Fruit fly (Drosophila melanogaster) whole organism, embryonic: Measurements from ENCODE around the gene BORCS6.

Experiments
- CG10462 ChIP-seq: fragments of 200-800 bp; sonication (Bioruptor generic); optimal IDR thresholded peaks from 2 replicates; lab custom pipeline; 2016; ENCODE audit warnings: missing biosample characterization, missing genetic modification characterization
- CG11085 ChIP-seq: fragments of 200-800 bp; sonication (Bioruptor generic); IDR thresholded peaks from 2 replicates; pipeline ENCODE4 v1.3.6; 2022; ENCODE audit warnings: missing biosample characterization, missing genetic modification characterization
- CG11504 ChIP-seq: fragments of 200-800 bp; sonication (Bioruptor generic); optimal IDR thresholded peaks from 3 replicates; lab custom pipeline; 2019; ENCODE audit warnings: missing biosample characterization, mild to moderate bottlenecking, missing genetic modification characterization, moderate library complexity
- CG12219 ChIP-seq: fragments of 200-800 bp; sonication (Bioruptor generic); optimal IDR thresholded peaks from 3 replicates; lab custom pipeline; 2018; ENCODE audit warnings: missing biosample characterization, mild to moderate bottlenecking, missing genetic modification characterization
- CG13424 ChIP-seq: fragments of 200-800 bp; sonication (Bioruptor generic); optimal IDR thresholded peaks from 2 replicates; lab custom pipeline; 2019; ENCODE audit warnings: missing biosample characterization, mild to moderate bottlenecking, missing genetic modification characterization, moderate library complexity
- CG17385 ChIP-seq: fragments of 200-800 bp; sonication (Bioruptor generic); optimal IDR thresholded peaks from 3 replicates; lab custom pipeline; 2018; ENCODE audit warnings: missing biosample characterization, mild to moderate bottlenecking, missing genetic modification characterization
- CG17568 ChIP-seq: fragments of 200-800 bp; sonication (Bioruptor generic); optimal IDR thresholded peaks from 2 replicates; lab custom pipeline; 2018; ENCODE audit warnings: missing biosample characterization, mild to moderate bottlenecking, missing genetic modification characterization, moderate library complexity
- CG18011 ChIP-seq: fragments of 200-800 bp; sonication (Bioruptor generic); optimal IDR thresholded peaks from 2 replicates; lab custom pipeline; 2017; ENCODE audit warnings: missing biosample characterization, missing genetic modification characterization, mild to moderate bottlenecking, moderate library complexity, missing genotype
- CG18476 ChIP-seq: fragments of 200-800 bp; sonication (Bioruptor generic); optimal IDR thresholded peaks from 2 replicates; lab custom pipeline; 2016; ENCODE audit warnings: missing biosample characterization, mild to moderate bottlenecking, missing genetic modification characterization
- CG30403 ChIP-seq: fragments of 200-800 bp; sonication (Bioruptor generic); optimal IDR thresholded peaks from 3 replicates; lab custom pipeline; 2016; ENCODE audit warnings: missing biosample characterization, missing genetic modification characterization
- CG5180 ChIP-seq: fragments of 200-800 bp; sonication (Bioruptor generic); optimal IDR thresholded peaks from 3 replicates; lab custom pipeline; 2017; ENCODE audit warnings: missing biosample characterization, missing genetic modification characterization, mild to moderate bottlenecking, moderate library complexity, missing genetic modification reagents
- CG6272 ChIP-seq: fragments of 200-800 bp; sonication (Bioruptor generic); IDR thresholded peaks from 2 replicates; pipeline ENCODE4 v1.3.6; 2022; ENCODE audit warnings: missing biosample characterization, missing genetic modification characterization
- CG6813 ChIP-seq: fragments of 200-800 bp; sonication (Bioruptor generic); optimal IDR thresholded peaks from 2 replicates; lab custom pipeline; 2017; ENCODE audit warnings: missing biosample characterization, missing genetic modification characterization, mild to moderate bottlenecking, moderate library complexity, missing genetic modification reagents
- CG7786 ChIP-seq: fragments of 200-800 bp; sonication (Bioruptor generic); optimal IDR thresholded peaks from 2 replicates; lab custom pipeline; 2016; ENCODE audit warnings: missing biosample characterization, missing genetic modification characterization
- CG8388 ChIP-seq: fragments of 200-800 bp; sonication (Bioruptor generic); optimal IDR thresholded peaks from 2 replicates; lab custom pipeline; 2019; ENCODE audit warnings: missing biosample characterization, mild to moderate bottlenecking, missing genetic modification characterization, moderate library complexity
- CHES-1-like ChIP-seq: fragments of 200-800 bp; sonication (Bioruptor generic); optimal IDR thresholded peaks from 2 replicates; lab custom pipeline; 2016; ENCODE audit warnings: missing biosample characterization, missing genetic modification characterization
- Hey ChIP-seq: fragments of 200-800 bp; sonication (Bioruptor generic); optimal IDR thresholded peaks from 3 replicates; lab custom pipeline; 2018; ENCODE audit warnings: missing biosample characterization, mild to moderate bottlenecking, missing genetic modification characterization
- Hr51 ChIP-seq, 2 experiments: fragments of 200-800 bp; sonication (Bioruptor generic); optimal IDR thresholded peaks; 2 replicates in 1 of 2; 3 replicates in 1 of 2; lab custom pipeline; 2016 to 2018; ENCODE audit warnings: missing biosample characterization in 2 of 2, missing genetic modification characterization in 2 of 2, mild to moderate bottlenecking in 1 of 2, moderate library complexity in 1 of 2
- Lpt ChIP-seq: fragments of >200 bp; optimal IDR thresholded peaks from 2 replicates; lab custom pipeline; 2018; ENCODE audit warnings: missing biosample characterization, missing genetic modification characterization
- Spps ChIP-seq: fragments of 200-800 bp; sonication (Bioruptor generic); optimal IDR thresholded peaks from 2 replicates; lab custom pipeline; 2018; ENCODE audit warnings: missing biosample characterization, mild to moderate bottlenecking, missing genetic modification characterization
- Ssrp ChIP-seq: fragments of 200-800 bp; sonication (Bioruptor generic); optimal IDR thresholded peaks from 2 replicates; lab custom pipeline; 2018; ENCODE audit warnings: missing biosample characterization, mild to moderate bottlenecking, missing genetic modification characterization, moderate library complexity
- Usf ChIP-seq: fragments of 200-800 bp; sonication (Bioruptor generic); optimal IDR thresholded peaks from 2 replicates; lab custom pipeline; 2017; ENCODE audit warnings: missing genotype, missing biosample characterization, missing genetic modification characterization
- YL-1 ChIP-seq: fragments of 200-800 bp; sonication (Bioruptor generic); optimal IDR thresholded peaks from 3 replicates; lab custom pipeline; 2017; ENCODE audit warnings: missing biosample characterization, mild to moderate bottlenecking, missing genetic modification characterization
- ab ChIP-seq: fragments of 200-800 bp; sonication (Bioruptor generic); optimal IDR thresholded peaks from 2 replicates; lab custom pipeline; 2016; ENCODE audit warnings: missing biosample characterization, missing genetic modification characterization
- ase ChIP-seq: fragments of 200-800 bp; sonication (Bioruptor generic); IDR thresholded peaks from 3 replicates; pipeline ENCODE4 v1.3.6; 2022; ENCODE audit warnings: missing biosample characterization, missing genetic modification characterization
- az2 ChIP-seq: fragments of 200-800 bp; sonication (Bioruptor generic); optimal IDR thresholded peaks from 3 replicates; lab custom pipeline; 2016; ENCODE audit warnings: missing biosample characterization, missing genetic modification characterization
- bab2 ChIP-seq: fragments of 200-800 bp; sonication (Bioruptor generic); optimal IDR thresholded peaks from 2 replicates; lab custom pipeline; 2016; ENCODE audit warnings: missing biosample characterization, missing genetic modification characterization
- bowl ChIP-seq: fragments of 200-800 bp; sonication (Bioruptor generic); IDR thresholded peaks from 2 replicates; pipeline ENCODE4 v1.3.6; 2022; ENCODE audit warnings: missing biosample characterization, missing genetic modification characterization
- br ChIP-seq: fragments of >200 bp; optimal IDR thresholded peaks from 2 replicates; lab custom pipeline; 2017
- bsh ChIP-seq, 2 experiments: fragments of 200-800 bp; sonication (Bioruptor generic); optimal IDR thresholded peaks; 2 replicates each; lab custom pipeline; 2017 to 2018; ENCODE audit warnings: mild to moderate bottlenecking in 2 of 2, missing biosample characterization in 2 of 2, missing genetic modification characterization in 2 of 2, moderate library complexity in 1 of 2
- crol ChIP-seq: fragments of 200-800 bp; sonication (Bioruptor generic); IDR thresholded peaks from 2 replicates; pipeline ENCODE4 v1.3.6; 2022; ENCODE audit warnings: missing biosample characterization, missing genetic modification characterization
- crp ChIP-seq, 2 experiments: fragments of 200-800 bp; sonication (Bioruptor generic); optimal IDR thresholded peaks; 2 replicates in 1 of 2; 3 replicates in 1 of 2; lab custom pipeline; 2017; ENCODE audit warnings: missing biosample characterization in 2 of 2, missing genetic modification characterization in 2 of 2, mild to moderate bottlenecking in 1 of 2, moderate library complexity in 1 of 2
- ewg ChIP-seq: fragments of 200-800 bp; sonication (Bioruptor generic); optimal IDR thresholded peaks from 3 replicates; lab custom pipeline; 2017; ENCODE audit warnings: mild to moderate bottlenecking, missing biosample characterization, missing genetic modification reagents, missing genetic modification characterization
- eyg ChIP-seq: fragments of 200-800 bp; sonication (Bioruptor generic); optimal IDR thresholded peaks from 3 replicates; lab custom pipeline; 2016; ENCODE audit warnings: missing biosample characterization, missing genetic modification characterization
- fd64A ChIP-seq: fragments of 200-800 bp; sonication (Bioruptor generic); optimal IDR thresholded peaks from 3 replicates; lab custom pipeline; 2018; ENCODE audit warnings: missing biosample characterization, mild to moderate bottlenecking, missing genetic modification characterization
- grn ChIP-seq: fragments of 200-800 bp; sonication (Bioruptor generic); optimal IDR thresholded peaks from 3 replicates; lab custom pipeline; 2017; ENCODE audit warnings: missing biosample characterization, missing genetic modification characterization
- hkb ChIP-seq, 2 experiments: fragments of 200-800 bp in 1 of 2; fragments of >200 bp in 1 of 2; sonication (Bioruptor generic) in 1 of 2; IDR thresholded peaks in 1 of 2; optimal IDR thresholded peaks in 1 of 2; 2 replicates each; pipeline versions ENCODE4 v1.3.6 to Lab custom; 2017 to 2022; ENCODE audit warnings: missing biosample characterization in 1 of 2, missing genetic modification characterization in 1 of 2
- jumu ChIP-seq: fragments of 200-800 bp; sonication (Bioruptor generic); optimal IDR thresholded peaks from 3 replicates; lab custom pipeline; 2016; ENCODE audit warnings: missing biosample characterization, missing genetic modification characterization
- ken ChIP-seq: fragments of 200-800 bp; sonication (Bioruptor generic); IDR thresholded peaks from 3 replicates; pipeline ENCODE4 v1.3.6; 2022; ENCODE audit warnings: missing biosample characterization, missing genetic modification characterization
- kni ChIP-seq: fragments of 200-800 bp; sonication (Bioruptor generic); optimal IDR thresholded peaks from 3 replicates; lab custom pipeline; 2017; ENCODE audit warnings: mild to moderate bottlenecking, missing biosample characterization, missing genetic modification reagents, missing genetic modification characterization
- lbe ChIP-seq: fragments of 200-800 bp; sonication (Bioruptor generic); optimal IDR thresholded peaks from 2 replicates; lab custom pipeline; 2016; ENCODE audit warnings: missing biosample characterization, mild to moderate bottlenecking, missing genetic modification characterization
- mam ChIP-seq: fragments of 200-800 bp; sonication (Bioruptor generic); optimal IDR thresholded peaks from 3 replicates; lab custom pipeline; 2016; ENCODE audit warnings: missing biosample characterization, missing genetic modification characterization
- mirr ChIP-seq: fragments of 200-800 bp; sonication (Bioruptor generic); optimal IDR thresholded peaks from 3 replicates; lab custom pipeline; 2018; ENCODE audit warnings: missing biosample characterization, mild to moderate bottlenecking, missing genetic modification characterization
- nom ChIP-seq: fragments of 200-800 bp; sonication (Bioruptor generic); optimal IDR thresholded peaks from 2 replicates; lab custom pipeline; 2017; ENCODE audit warnings: missing biosample characterization, missing genetic modification characterization, mild to moderate bottlenecking, moderate library complexity, missing genetic modification reagents
- sc ChIP-seq, 3 experiments: fragments of >200 bp in 2 of 3; fragments of 200-800 bp in 1 of 3; sonication (Bioruptor generic) in 1 of 3; optimal IDR thresholded peaks; 2 replicates in 2 of 3; 3 replicates in 1 of 3; lab custom pipeline; 2017; ENCODE audit warnings: mild to moderate bottlenecking in 1 of 3, missing biosample characterization in 1 of 3, missing genetic modification characterization in 1 of 3, missing genetic modification reagents in 1 of 3
- sd ChIP-seq: fragments of 200-800 bp; sonication (Bioruptor generic); optimal IDR thresholded peaks from 3 replicates; lab custom pipeline; 2018; ENCODE audit warnings: missing biosample characterization, mild to moderate bottlenecking, missing genetic modification characterization, moderate library complexity
- sisA ChIP-seq: fragments of 200-800 bp; sonication (Bioruptor generic); IDR thresholded peaks from 2 replicates; pipeline ENCODE4 v1.3.6; 2022; ENCODE audit warnings: missing biosample characterization, missing genetic modification characterization
- so ChIP-seq: fragments of 200-800 bp; sonication (Bioruptor generic); IDR thresholded peaks from 3 replicates; pipeline ENCODE4 v1.3.6; 2022; ENCODE audit warnings: missing biosample characterization, missing genetic modification characterization
- zfh2 ChIP-seq: fragments of 200-800 bp; sonication (Bioruptor generic); optimal IDR thresholded peaks from 2 replicates; lab custom pipeline; 2016; ENCODE audit warnings: missing biosample characterization, missing genetic modification characterization

Gene BORCS6

DNA sequence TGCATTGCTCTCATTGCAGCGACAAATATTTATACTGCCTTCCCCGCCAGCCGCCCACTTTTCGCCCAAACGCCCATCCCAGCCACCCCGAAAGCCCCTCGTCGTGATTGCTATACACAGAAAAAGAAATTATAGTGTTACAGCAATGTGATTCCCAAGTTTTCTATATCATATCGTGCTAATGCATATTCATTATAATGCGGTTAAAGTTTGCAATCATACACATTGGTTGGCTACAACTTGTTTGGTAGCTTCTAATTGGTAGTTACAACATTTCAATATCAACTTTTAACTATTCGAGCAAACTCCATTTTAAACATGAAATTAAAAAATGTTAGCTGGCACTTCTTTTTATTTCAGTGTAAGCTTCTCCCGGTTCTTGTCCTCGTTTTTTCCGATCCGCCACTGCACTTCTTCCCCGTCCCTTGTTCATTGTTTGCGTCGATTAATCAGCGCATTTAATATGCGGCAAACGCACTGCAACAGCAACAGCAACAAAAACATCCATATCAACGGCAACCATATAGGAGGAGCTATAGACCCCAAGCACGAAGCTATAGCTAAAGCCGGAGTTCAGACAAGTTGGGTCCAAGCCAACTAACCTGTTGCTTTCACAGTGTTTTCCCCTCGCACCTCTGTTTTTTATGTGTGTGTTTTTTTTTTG is 25.4 kb downstream of the BORCS6 start (continued):
- TF ChIP-seq bsh (GFP tag; optimal IDR thresholded peaks at IDR 0.05; lab: Kevin White, UChicago) (peak; percentile 59 to 87), lbe (GFP tag; lab: Kevin White, UChicago) (peak; percentile 18), CHES-1-like (GFP tag; lab: Kevin White, UChicago) (no peak), so (GFP tag; lab: Robert Waterston, UW) (no peak), Hey (tag; lab: Kevin White, UChicago) (no peak), zfh2 (no peak), CG11085 (GFP tag; lab: Robert Waterston, UW) (no peak), CG30403 (GFP tag; lab: Kevin White, UChicago) (peak; percentile 16), mam (GFP tag; lab: Kevin White, UChicago) (no peak), bowl (no peak), nom (GFP tag; lab: Kevin White, UChicago) (peak; percentile 59), CG12219 (GFP tag; lab: Kevin White, UChicago) (no peak), Hr51 (GFP tag; optimal IDR thresholded peaks at IDR 0.05; lab: Kevin White, UChicago) (no peak), sc (optimal IDR thresholded peaks at IDR 0.05; lab: Kevin White, UChicago) (no peak), sc (GFP tag; optimal IDR thresholded peaks at IDR 0.05; lab: Kevin White, UChicago) (peak; percentile 30), br (lab: Kevin White, UChicago) (no peak), ewg (peak; percentile 15), crol (0 out of 2 replicates have a peak, but pooled peaks have one; percentile 33), eyg (GFP tag; lab: Kevin White, UChicago) (no peak), az2 (peak; percentile 21), CG17568 (GFP tag; lab: Kevin White, UChicago) (no peak), Usf (GFP tag; lab: Kevin White, UChicago) (no peak), ab (GFP tag; lab: Kevin White, UChicago) (no peak), Ssrp (peak; percentile 51), sd (no peak), grn (GFP tag; lab: Kevin White, UChicago) (no peak), hkb (optimal IDR thresholded peaks at IDR 0.05; lab: Kevin White, UChicago) (no peak), hkb (GFP tag; IDR thresholded peaks at IDR 0.05; lab: Robert Waterston, UW) (no peak), mirr (no peak), CG17385 (no peak), CG6272 (GFP tag; lab: Robert Waterston, UW) (no peak), Lpt (GFP tag; lab: Kevin White, UChicago) (no peak), ken (GFP tag; lab: Robert Waterston, UW) (no peak), CG13424 (tag; lab: Kevin White, UChicago) (peak; percentile 12), CG8388 (GFP tag; lab: Kevin White, UChicago) (peak; percentile 30), CG10462 (GFP tag; lab: Kevin White, UChicago) (no peak), bab2 (GFP tag; lab: Kevin White, UChicago) (peak; percentile 16), CG11504 (tag; lab: Kevin White, UChicago) (no peak), ase (no peak), sisA (GFP tag; lab: Robert Waterston, UW) (peak; percentile 30; the same call in 1 of the 2 replicates), Spps (tag; lab: Kevin White, UChicago) (peak; percentile 6), CG5180 (peak; percentile 88), kni (GFP tag; lab: Kevin White, UChicago) (peak; percentile 48), fd64A (GFP tag; lab: Kevin White, UChicago) (no peak), crp (GFP tag; optimal IDR thresholded peaks at IDR 0.05; lab: Kevin White, UChicago) (no peak), YL-1 (GFP tag; lab: Kevin White, UChicago) (no peak), CG18476 (GFP tag; lab: Kevin White, UChicago) (no peak), jumu (GFP tag; lab: Kevin White, UChicago) (no peak), CG7786 (GFP tag; lab: Kevin White, UChicago) (no peak), CG6813 (GFP tag; lab: Kevin White, UChicago) (peak; percentile 5), CG18011 (GFP tag; lab: Kevin White, UChicago) (no peak)
